Worm (Caenorhabditis elegans) whole organism, L4 larva: ENCODE results near the gene rab-19.

Experiments used
- ama-1 ChIP-seq: fragments of 150-350 bp; optimal IDR thresholded peaks from 2 replicates; lab custom pipeline; 2014; ENCODE audit warnings: inconsistent platforms, mixed read lengths
- attf-4 ChIP-seq: sonication (generic microtip); optimal IDR thresholded peaks from 3 replicates; lab custom pipeline; 2017; ENCODE audit warnings: missing biosample characterization, missing genetic modification characterization
- ceh-82 ChIP-seq: sonication (generic microtip); optimal IDR thresholded peaks from 2 replicates; lab custom pipeline; 2017; ENCODE audit warnings: missing biosample characterization, missing genetic modification characterization
- ces-1 ChIP-seq: fragments of 150-350 bp; sonication (generic microtip); optimal IDR thresholded peaks from 4 replicates; lab custom pipeline; 2014; ENCODE audit warnings: missing biosample characterization, missing genetic modification reagents, missing genetic modification characterization
- dpl-1 ChIP-seq: fragments of 150-350 bp; optimal IDR thresholded peaks from 2 replicates; lab custom pipeline; 2014; ENCODE audit warnings: missing biosample characterization, missing genetic modification reagents, missing genetic modification characterization
- egl-43 ChIP-seq: fragments of 200-800 bp; sonication (Bioruptor generic); IDR thresholded peaks from 2 replicates; pipeline ENCODE4 v1.3.6; 2022; ENCODE audit warnings: missing genetic modification reagents, missing genetic modification characterization, missing compliant biosample characterization
- jun-1 ChIP-seq: fragments of 150-350 bp; optimal IDR thresholded peaks from 2 replicates; lab custom pipeline; 2014; ENCODE audit warnings: missing biosample characterization, missing genetic modification reagents, missing genetic modification characterization
- lin-13 ChIP-seq: fragments of 150-350 bp; optimal IDR thresholded peaks from 2 replicates; lab custom pipeline; 2014; ENCODE audit warnings: missing biosample characterization, missing genetic modification reagents, missing genetic modification characterization
- nhr-237 ChIP-seq: sonication (generic microtip); optimal IDR thresholded peaks from 2 replicates; lab custom pipeline; 2017; ENCODE audit warnings: missing biosample characterization, missing genetic modification characterization
- snpc-1.2 ChIP-seq: fragments of 200-800 bp; sonication (Bioruptor generic); IDR thresholded peaks from 2 replicates; pipeline ENCODE4 v1.3.6; 2022; ENCODE audit warnings: missing genetic modification reagents, missing genetic modification characterization, missing compliant biosample characterization

DNA sequence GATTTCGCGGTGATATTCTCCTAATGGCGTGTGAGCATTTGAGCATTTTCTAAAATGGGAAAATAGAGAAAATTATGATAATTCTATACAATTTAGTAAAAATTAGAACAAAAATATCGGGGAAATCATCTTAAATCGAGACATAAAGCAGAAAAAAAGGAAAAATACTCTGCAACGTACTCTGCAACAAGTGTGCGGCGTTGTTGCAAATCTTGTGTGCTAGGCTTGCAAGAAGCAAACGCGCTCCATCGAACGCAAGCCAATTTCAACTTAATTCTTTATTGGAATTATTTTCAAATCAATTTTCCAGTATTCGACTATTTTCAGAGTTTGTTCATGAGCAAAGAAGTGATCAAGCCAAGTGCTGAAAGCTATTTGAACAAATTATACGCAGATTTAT, 1.9 kb upstream of the rab-19 start, which contains the start of the genes Y62E10A.20, Y62E10A.23 and mdt-9:
- TF ChIP-seq jun-1 (tag; lab: Kevin White, UChicago) (no peak), lin-13 (peak; percentile 88), ceh-82 (tag; lab: Kevin White, UChicago) (no peak), nhr-237 (tag; lab: Kevin White, UChicago) (no peak), ama-1 (lab: Kevin White, UChicago) (peak; percentile 20), dpl-1 (GFP tag; lab: Kevin White, UChicago) (peak; percentile 74), egl-43 (no peak), attf-4 (tag; lab: Kevin White, UChicago) (no peak), snpc-1.2 (GFP tag; lab: Robert Waterston, UW) (0 out of 2 replicates have a peak, but pooled peaks have one; percentile 67), ces-1 (GFP tag; lab: Kevin White, UChicago) (no peak)
